Fruit fly (Drosophila melanogaster) whole organism: ENCODE measurements around the gene Targ1.

ENCODE experiments used
- EcR ChIP-seq, 2 experiments: fragments of >200 bp; optimal IDR thresholded peaks; 2 replicates each; lab custom pipeline; 2017; ENCODE audit warnings: missing biosample characterization in 2 of 2, missing genetic modification characterization in 2 of 2, missing genetic modification reagents in 2 of 2
- psq ChIP-seq: fragments of >200 bp; optimal IDR thresholded peaks from 2 replicates; lab custom pipeline; 2017
- usp ChIP-seq: fragments of >200 bp; optimal IDR thresholded peaks from 2 replicates; lab custom pipeline; 2017; ENCODE audit warnings: missing biosample characterization, missing genetic modification characterization, mixed read lengths

- no peak for TF ChIP-seq usp
- TF ChIP-seq psq (lab: Kevin White, UChicago) = no peak
- TF ChIP-seq EcR (GFP tag; optimal IDR thresholded peaks at IDR 0.05; lab: Kevin White, UChicago) = no peak
These were observed 23.6 kb upstream of the Targ1 start, which contains the start of gene Eip78C for dm6 chr3L:21226309-21226708.
